Worm (Caenorhabditis elegans): ENCODE measurements around the gene F47B8.2.

DNA sequence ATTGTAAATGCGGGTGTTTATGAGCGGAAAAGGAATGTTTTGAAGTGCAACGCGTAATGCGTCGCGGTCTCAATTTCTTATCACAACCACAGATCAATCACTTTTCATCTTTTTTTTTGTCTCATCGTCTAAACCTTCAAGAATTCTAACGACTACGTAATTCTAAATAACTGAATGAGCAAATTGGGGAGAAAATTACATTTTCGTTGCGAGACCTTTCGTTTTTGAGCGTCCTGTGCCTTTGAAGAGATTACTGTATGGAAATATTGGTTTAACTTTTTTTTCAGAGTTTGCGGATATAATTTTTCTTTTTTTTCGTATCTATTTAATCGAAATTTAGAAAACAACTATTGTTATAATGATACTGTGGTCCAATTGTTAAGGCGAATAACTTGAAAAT lies 34.1 kb upstream of the F47B8.2 start:
- no peak for TF ChIP-seq him-1 (tag; optimal IDR thresholded peaks at IDR 0.05)
- TF ChIP-seq dao-5 (tag; optimal IDR thresholded peaks at IDR 0.05) = no peak
- no peak for TF ChIP-seq W03F9.2 (tag; optimal IDR thresholded peaks at IDR 0.05)

Measured in whole organism, L4/young adult.